Worm (Caenorhabditis elegans) whole organism, L1 larva: Measurements from ENCODE around the gene F31E3.6.

ENCODE experiments used
- C16A3.4 ChIP-seq: fragments of 150-350 bp; optimal IDR thresholded peaks from 2 replicates; lab custom pipeline; 2014; ENCODE audit warnings: missing biosample characterization, missing genetic modification characterization
- aly-2 ChIP-seq: fragments of 150-350 bp; optimal IDR thresholded peaks from 2 replicates; lab custom pipeline; 2014; ENCODE audit warnings: missing biosample characterization, missing genetic modification characterization
- fos-1 ChIP-seq: fragments of 150-350 bp; optimal IDR thresholded peaks from 2 replicates; lab custom pipeline; 2014; ENCODE audit warnings: missing biosample characterization, missing genetic modification characterization

DNA sequence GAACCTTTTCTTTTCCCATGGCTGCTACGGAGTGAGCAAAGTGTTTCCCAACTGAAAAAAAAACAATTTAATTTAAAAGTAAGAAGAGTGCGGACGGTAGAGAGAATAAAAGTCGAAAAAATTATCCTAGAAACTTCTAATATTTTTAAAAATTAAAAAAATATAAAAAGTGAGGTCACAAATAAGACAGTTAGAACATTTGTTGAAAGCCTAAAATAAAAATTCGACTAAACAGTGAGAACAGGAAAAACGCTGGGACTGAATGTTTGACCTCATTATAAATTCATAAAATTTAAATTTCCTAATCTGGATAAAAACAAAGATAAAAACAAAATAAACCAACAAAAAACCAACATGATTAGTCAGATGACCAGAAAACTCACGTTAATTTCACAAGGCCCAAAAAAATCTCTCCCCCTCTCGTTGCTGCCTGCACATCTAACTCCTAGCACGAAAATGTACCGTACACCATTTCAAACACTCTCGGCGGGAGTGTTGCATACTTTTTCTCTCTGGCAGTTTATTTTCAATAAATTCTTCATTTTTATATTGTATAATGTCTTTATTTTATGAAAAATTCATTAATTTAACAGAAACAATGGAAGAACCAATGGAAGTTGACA lies 10.1 kb upstream of the F31E3.6 start, which contains the start of the genes eef-1A.1 and rfc-4:
- TF ChIP-seq aly-2 (tag; lab: Kevin White, UChicago) (peak; percentile 93), fos-1 (tag; lab: Kevin White, UChicago) (peak; percentile 95), C16A3.4 (tag; lab: Kevin White, UChicago) (peak; percentile 99)
